Fruit fly (Drosophila melanogaster) whole organism, adult: ENCODE results near the gene Cyp28d2.

Source experiments
- CG11617 ChIP-seq: fragments of 200-800 bp; sonication (Bioruptor generic); optimal IDR thresholded peaks from 2 replicates; lab custom pipeline; 2017; ENCODE audit warnings: mild to moderate bottlenecking, missing biosample characterization, missing genetic modification reagents, missing genetic modification characterization
- CG12768 ChIP-seq: fragments of 200-800 bp; sonication (Bioruptor generic); optimal IDR thresholded peaks from 2 replicates; lab custom pipeline; 2017; ENCODE audit warnings: missing biosample characterization, missing genetic modification characterization, mild to moderate bottlenecking, moderate library complexity, missing genetic modification reagents
- CG14711 ChIP-seq: fragments of 200-800 bp; sonication (Bioruptor generic); optimal IDR thresholded peaks from 2 replicates; lab custom pipeline; 2018; ENCODE audit warnings: missing biosample characterization, mild to moderate bottlenecking, missing genetic modification characterization, moderate library complexity
- CG1620 ChIP-seq: fragments of 200-800 bp; sonication (Bioruptor generic); optimal IDR thresholded peaks from 2 replicates; lab custom pipeline; 2016; ENCODE audit warnings: missing biosample characterization, missing genetic modification characterization
- CG33017 ChIP-seq: fragments of 200-800 bp; sonication (Bioruptor generic); optimal IDR thresholded peaks from 2 replicates; lab custom pipeline; 2018; ENCODE audit warnings: missing biosample characterization, mild to moderate bottlenecking, missing genetic modification characterization, moderate library complexity
- CG5204 ChIP-seq: fragments of 200-800 bp; sonication (Bioruptor generic); optimal IDR thresholded peaks from 2 replicates; lab custom pipeline; 2016; ENCODE audit warnings: missing biosample characterization, missing genetic modification characterization
- CG7045 ChIP-seq: fragments of 200-800 bp; sonication (Bioruptor generic); optimal IDR thresholded peaks from 2 replicates; lab custom pipeline; 2017; ENCODE audit warnings: missing biosample characterization, mild to moderate bottlenecking, missing genetic modification characterization
- CG7101 ChIP-seq: fragments of 200-800 bp; sonication (Bioruptor generic); optimal IDR thresholded peaks from 2 replicates; lab custom pipeline; 2018; ENCODE audit warnings: missing biosample characterization, mild to moderate bottlenecking, missing genetic modification characterization, moderate library complexity
- Clk ChIP-seq: fragments of 200-800 bp; sonication (Bioruptor generic); optimal IDR thresholded peaks from 2 replicates; lab custom pipeline; 2017; ENCODE audit warnings: missing biosample characterization, missing genetic modification characterization
- Crg-1 ChIP-seq: fragments of 200-800 bp; sonication (Bioruptor generic); optimal IDR thresholded peaks from 2 replicates; lab custom pipeline; 2016; ENCODE audit warnings: missing biosample characterization, missing genetic modification characterization
- Hr96 ChIP-seq: fragments of 200-800 bp; sonication (Bioruptor generic); optimal IDR thresholded peaks from 2 replicates; lab custom pipeline; 2016; ENCODE audit warnings: missing biosample characterization, missing genetic modification characterization
- Mnt ChIP-seq: fragments of 200-800 bp; sonication (Bioruptor generic); optimal IDR thresholded peaks from 2 replicates; lab custom pipeline; 2016; ENCODE audit warnings: missing biosample characterization, mild to moderate bottlenecking, missing genetic modification characterization
- bab1 ChIP-seq: fragments of 200-800 bp; sonication (Bioruptor generic); optimal IDR thresholded peaks from 3 replicates; lab custom pipeline; 2019; ENCODE audit warnings: missing biosample characterization, mild to moderate bottlenecking, missing genetic modification characterization, moderate library complexity
- cic ChIP-seq: fragments of 200-800 bp; sonication (Bioruptor generic); optimal IDR thresholded peaks from 2 replicates; lab custom pipeline; 2017; ENCODE audit warnings: missing biosample characterization, mild to moderate bottlenecking, missing genetic modification characterization, moderate library complexity
- cnc ChIP-seq, 2 experiments: fragments of >200 bp; optimal IDR thresholded peaks; 2 replicates each; lab custom pipeline; 2017
- kay ChIP-seq: fragments of 200-800 bp; sonication (Bioruptor generic); peaks from one replicate; lab custom pipeline; 2016; ENCODE audit warnings: missing biosample characterization, missing genetic modification characterization, borderline replicate concordance
- ovo ChIP-seq: fragments of 200-800 bp; sonication (Bioruptor generic); optimal IDR thresholded peaks from 2 replicates; lab custom pipeline; 2016; ENCODE audit warnings: missing biosample characterization, missing genetic modification characterization
- pad ChIP-seq: fragments of 200-800 bp; sonication (Bioruptor generic); optimal IDR thresholded peaks from 3 replicates; lab custom pipeline; 2017; ENCODE audit warnings: missing biosample characterization, missing genetic modification characterization, mild to moderate bottlenecking, moderate library complexity, missing genetic modification reagents
- tj ChIP-seq: fragments of 200-800 bp; sonication (Bioruptor generic); optimal IDR thresholded peaks from 3 replicates; lab custom pipeline; 2017; ENCODE audit warnings: missing biosample characterization, mild to moderate bottlenecking, missing genetic modification characterization, moderate library complexity
- toe ChIP-seq: fragments of 200-800 bp; sonication (Bioruptor generic); optimal IDR thresholded peaks from 2 replicates; lab custom pipeline; 2016; ENCODE audit warnings: missing biosample characterization, missing genetic modification characterization

Cyp28d2 gene

DNA sequence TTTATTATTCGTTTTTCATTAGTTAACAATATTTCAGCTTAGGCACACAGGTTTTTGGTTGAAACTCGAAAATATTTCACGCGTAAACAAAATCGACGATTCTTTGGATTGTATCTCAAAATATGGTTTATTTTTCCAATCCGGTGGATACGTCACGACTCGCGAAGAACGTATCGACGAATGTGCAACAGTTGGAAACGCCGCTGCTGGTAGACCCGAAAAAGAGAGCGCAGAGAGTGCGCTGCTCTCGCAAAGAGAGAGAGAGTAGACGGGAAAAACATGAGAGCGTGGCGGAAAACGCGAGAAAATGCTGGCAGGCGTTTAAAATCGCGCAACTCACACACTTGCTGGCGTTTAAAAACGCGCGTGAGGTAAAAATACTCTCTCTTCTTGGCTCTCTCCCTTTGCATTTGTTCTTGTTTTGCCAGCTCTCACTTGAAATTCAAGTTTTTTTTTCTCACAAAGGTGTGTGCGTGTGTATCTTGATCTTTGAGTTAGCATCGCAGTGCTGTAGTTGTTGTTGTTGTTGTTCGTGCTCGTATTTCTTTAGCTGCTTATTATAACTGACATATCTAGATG, 30.2 kb downstream of the Cyp28d2 start:
- TF ChIP-seq Crg-1 (GFP tag; lab: Kevin White, UChicago), result no peak
- no peak for TF ChIP-seq CG11617 (GFP tag; lab: Kevin White, UChicago)
- TF ChIP-seq CG33017, result peak; percentile 8
- no peak for TF ChIP-seq toe
- TF ChIP-seq tj (GFP tag; lab: Kevin White, UChicago), result peak; percentile 92
- peak; percentile 20 for TF ChIP-seq CG7101 (tag; lab: Kevin White, UChicago)
- peak; percentile 31 for TF ChIP-seq Mnt (GFP tag; lab: Kevin White, UChicago)

DNA sequence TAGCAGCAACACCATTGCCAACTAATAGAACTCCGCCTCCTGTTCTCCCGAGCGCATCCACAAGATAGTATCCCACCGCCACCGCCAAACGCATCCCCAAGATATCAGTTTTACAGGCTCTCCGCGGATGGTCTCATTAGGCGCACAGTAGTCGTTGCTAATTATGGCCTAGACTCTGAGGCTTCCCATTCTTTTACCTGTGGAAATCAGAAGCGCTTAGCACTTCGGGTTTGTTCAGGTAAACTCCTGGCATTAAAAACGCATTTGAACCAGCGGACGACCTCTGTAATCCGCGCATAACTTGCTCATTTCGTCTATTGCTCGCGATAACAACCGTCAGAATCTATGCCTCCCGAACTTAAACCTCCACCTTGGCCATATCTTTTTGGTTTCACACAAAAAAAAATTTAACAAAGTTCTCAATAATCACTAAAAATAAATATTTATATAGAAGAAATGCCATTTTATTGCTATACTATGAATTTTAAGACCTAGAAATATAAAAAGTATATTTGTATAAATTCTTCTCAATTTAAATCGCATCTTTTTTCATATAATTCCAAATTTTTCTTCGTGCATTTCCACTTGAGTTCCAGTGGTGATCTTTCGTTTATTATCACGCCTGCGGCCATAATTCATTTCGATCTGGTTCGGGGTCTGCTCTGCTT, 31.0 kb downstream of the Cyp28d2 start:
- no peak for TF ChIP-seq Hr96 (GFP tag; lab: Kevin White, UChicago)
- TF ChIP-seq kay (GFP tag; lab: Kevin White, UChicago), result peak; percentile 51

DNA sequence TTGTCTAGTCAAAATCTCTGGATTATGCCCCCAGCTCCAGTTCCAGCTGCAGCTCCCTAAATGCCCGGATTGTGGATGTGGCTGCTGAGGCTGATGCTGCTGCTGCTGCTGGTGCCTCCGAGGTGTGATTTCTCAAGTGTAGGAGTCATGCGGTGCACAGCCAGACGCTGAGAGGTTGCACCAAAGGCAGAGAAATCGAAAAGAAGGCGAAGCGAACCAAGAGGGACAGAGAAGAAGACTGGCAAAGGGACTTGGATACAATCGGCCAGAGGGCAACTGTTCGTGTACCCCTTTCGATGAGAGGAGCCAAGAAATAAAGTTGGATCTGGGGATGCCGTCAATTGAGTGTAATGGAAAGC, 31.5 kb downstream of the Cyp28d2 start:
- TF ChIP-seq kay (GFP tag; lab: Kevin White, UChicago), result no peak
- TF ChIP-seq CG14711 (tag; lab: Kevin White, UChicago), result no peak
- no peak for TF ChIP-seq CG5204 (GFP tag; lab: Kevin White, UChicago)
- TF ChIP-seq Mnt (GFP tag; lab: Kevin White, UChicago), result no peak
- no peak for TF ChIP-seq ovo (GFP tag; lab: Kevin White, UChicago)
- no peak for TF ChIP-seq toe
- TF ChIP-seq CG7045 (GFP tag; lab: Kevin White, UChicago), result no peak
- no peak for TF ChIP-seq CG7101 (tag; lab: Kevin White, UChicago)
- no peak for TF ChIP-seq cnc (optimal IDR thresholded peaks at IDR 0.05; lab: Kevin White, UChicago)
- no peak for TF ChIP-seq tj (GFP tag; lab: Kevin White, UChicago)
- TF ChIP-seq CG1620, result no peak
- no peak for TF ChIP-seq pad (GFP tag; lab: Kevin White, UChicago)
- no peak for TF ChIP-seq Crg-1 (GFP tag; lab: Kevin White, UChicago)
- TF ChIP-seq CG33017, result no peak
- TF ChIP-seq cic (GFP tag; lab: Kevin White, UChicago), result no peak
- TF ChIP-seq Hr96 (GFP tag; lab: Kevin White, UChicago), result no peak
- no peak for TF ChIP-seq Clk (GFP tag; lab: Kevin White, UChicago)
- TF ChIP-seq bab1, result no peak
- TF ChIP-seq CG12768 (GFP tag; lab: Kevin White, UChicago), result no peak
- no peak for TF ChIP-seq CG11617 (GFP tag; lab: Kevin White, UChicago)

DNA sequence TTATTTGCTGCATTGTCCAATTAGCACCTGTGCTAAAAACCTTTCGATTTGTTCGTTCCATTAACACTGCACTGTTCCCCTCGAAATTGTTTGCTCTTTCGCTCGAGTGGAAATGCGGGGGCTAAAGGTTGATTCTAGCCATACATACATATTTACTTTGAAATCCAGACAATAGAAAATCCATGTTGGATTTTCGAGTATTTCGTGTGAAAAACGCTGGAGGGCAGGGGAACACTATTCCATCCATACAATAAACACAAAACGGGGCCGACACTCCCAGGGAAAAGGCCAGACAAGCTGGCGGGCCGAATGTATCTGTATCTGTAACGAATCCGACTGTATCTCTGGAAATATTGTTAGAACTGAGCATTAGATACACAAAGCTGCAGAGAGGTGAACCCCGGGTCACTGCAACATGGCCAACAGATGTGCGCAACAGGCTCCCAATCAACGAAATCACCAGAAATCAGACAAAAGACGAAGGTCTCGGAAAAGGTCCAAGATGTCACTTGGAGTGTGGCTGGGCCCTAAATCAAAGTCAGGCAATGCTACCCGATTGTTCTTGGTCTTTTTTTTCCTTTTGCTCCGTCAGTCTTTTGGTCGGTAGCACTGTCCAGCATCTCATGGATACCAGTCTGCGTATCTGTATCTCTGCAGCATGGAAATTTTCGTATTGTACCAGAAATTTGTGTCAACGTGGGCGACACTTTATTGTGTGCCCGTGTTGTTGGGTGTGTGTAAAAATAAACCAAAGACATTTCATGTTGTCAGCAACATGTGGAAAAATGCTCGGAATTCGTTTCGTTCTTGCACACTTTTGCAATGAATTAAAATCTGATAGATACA, 32.6 kb downstream of the Cyp28d2 start:
- TF ChIP-seq CG11617 (GFP tag; lab: Kevin White, UChicago) (no peak), cic (GFP tag; lab: Kevin White, UChicago) (no peak), Crg-1 (GFP tag; lab: Kevin White, UChicago) (no peak), CG5204 (GFP tag; lab: Kevin White, UChicago) (no peak), kay (GFP tag; lab: Kevin White, UChicago) (no peak), tj (GFP tag; lab: Kevin White, UChicago) (no peak), CG14711 (tag; lab: Kevin White, UChicago) (no peak), CG7101 (tag; lab: Kevin White, UChicago) (no peak), ovo (GFP tag; lab: Kevin White, UChicago) (no peak), Mnt (GFP tag; lab: Kevin White, UChicago) (no peak)

DNA sequence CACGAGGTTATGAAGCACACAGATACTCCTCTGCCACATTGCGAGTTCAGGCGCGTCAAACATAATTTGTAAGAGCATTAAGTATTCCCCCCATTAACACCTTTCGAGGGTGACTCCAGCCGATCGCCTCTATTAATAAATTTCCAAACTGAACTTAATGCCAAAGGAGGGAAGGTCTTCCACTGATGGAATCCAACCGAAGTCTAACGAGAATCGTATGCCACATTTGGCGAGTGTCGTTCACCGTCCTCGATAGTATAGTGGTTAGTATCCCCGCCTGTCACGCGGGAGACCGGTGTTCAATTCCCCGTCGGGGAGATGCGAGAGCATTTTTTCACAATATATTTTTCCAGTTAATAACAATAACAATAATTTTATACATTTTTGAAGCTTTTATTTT, 33.5 kb downstream of the Cyp28d2 start:
- TF ChIP-seq CG12768 (GFP tag; lab: Kevin White, UChicago), result no peak
- no peak for TF ChIP-seq CG14711 (tag; lab: Kevin White, UChicago)
- TF ChIP-seq cnc (optimal IDR thresholded peaks at IDR 0.05; lab: Kevin White, UChicago), result no peak
- TF ChIP-seq Crg-1 (GFP tag; lab: Kevin White, UChicago), result no peak
- TF ChIP-seq bab1, result peak; percentile 9
- TF ChIP-seq cic (GFP tag; lab: Kevin White, UChicago), result no peak

DNA sequence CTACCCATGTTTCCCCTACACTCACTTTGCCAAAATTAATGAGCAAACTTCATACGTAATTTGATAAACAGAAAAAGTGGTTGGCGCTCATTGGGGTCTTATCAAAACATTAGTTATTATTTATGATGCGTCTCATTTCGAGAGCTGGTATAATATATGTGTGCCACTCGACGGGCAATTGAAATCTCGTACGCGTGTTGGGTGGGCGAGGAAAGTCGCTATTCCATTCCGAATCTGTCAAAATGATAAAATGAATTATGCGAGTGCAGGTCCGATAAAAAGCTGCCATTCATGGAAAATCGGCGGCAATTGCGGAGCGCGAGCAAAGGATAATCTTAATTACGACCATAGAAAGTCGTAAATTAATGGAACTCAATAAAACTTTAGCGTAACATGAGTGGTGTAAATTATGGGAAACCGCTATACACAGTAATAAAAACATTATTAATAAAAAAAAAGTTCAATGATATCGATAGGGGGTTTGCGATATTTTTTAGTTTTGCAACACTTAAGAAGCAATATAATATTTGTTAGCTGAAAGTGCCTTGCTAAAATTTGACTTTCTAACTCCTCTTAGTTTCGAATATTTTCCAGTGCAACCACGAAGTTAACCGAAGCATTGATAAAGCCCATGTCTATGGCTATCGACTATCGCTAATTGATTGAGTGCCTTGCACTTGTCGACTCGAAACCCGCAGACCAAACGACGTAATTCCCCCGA, 35.3 kb downstream of the Cyp28d2 start:
- TF ChIP-seq ovo (GFP tag; lab: Kevin White, UChicago), result peak; percentile 25
- no peak for TF ChIP-seq CG1620
- peak; percentile 67 for TF ChIP-seq cic (GFP tag; lab: Kevin White, UChicago)
- TF ChIP-seq CG12768 (GFP tag; lab: Kevin White, UChicago), result peak; percentile 30
- TF ChIP-seq cnc (optimal IDR thresholded peaks at IDR 0.05; lab: Kevin White, UChicago), result no peak
- TF ChIP-seq tj (GFP tag; lab: Kevin White, UChicago), result peak; percentile 15
- peak; percentile 69 for TF ChIP-seq CG11617 (GFP tag; lab: Kevin White, UChicago)
- peak; percentile 52 for TF ChIP-seq CG14711 (tag; lab: Kevin White, UChicago)
- TF ChIP-seq CG5204 (GFP tag; lab: Kevin White, UChicago), result peak; percentile 55
- no peak for TF ChIP-seq Mnt (GFP tag; lab: Kevin White, UChicago)
- peak; percentile 57 for TF ChIP-seq CG33017
- TF ChIP-seq Hr96 (GFP tag; lab: Kevin White, UChicago), result peak; percentile 27
- TF ChIP-seq bab1, result no peak
- TF ChIP-seq kay (GFP tag; lab: Kevin White, UChicago), result peak; percentile 53
- peak; percentile 16 for TF ChIP-seq Clk (GFP tag; lab: Kevin White, UChicago)
- TF ChIP-seq toe, result peak; percentile 4
- TF ChIP-seq CG7045 (GFP tag; lab: Kevin White, UChicago), result peak; percentile 23
- TF ChIP-seq pad (GFP tag; lab: Kevin White, UChicago), result peak; percentile 10
- TF ChIP-seq Crg-1 (GFP tag; lab: Kevin White, UChicago), result peak; percentile 13
- TF ChIP-seq CG7101 (tag; lab: Kevin White, UChicago), result peak; percentile 70
